Worm (Caenorhabditis elegans) whole organism, L4 larva: ENCODE results near the gene Y53C12A.10.
A peak's percentile ranks its signal among the peaks of the same experiment; 100 is the strongest.

Experiments used
- F26F4.8 ChIP-seq: fragments of 200-800 bp; sonication (Bioruptor generic); conservative IDR thresholded peaks from 2 replicates; pipeline ENCODE4 v1.3.6; 2022; ENCODE audit warnings: missing genetic modification characterization, missing compliant biosample characterization
- R02D3.7 ChIP-seq: fragments of 150-350 bp; sonication (generic microtip); optimal IDR thresholded peaks from 3 replicates; lab custom pipeline; 2014; ENCODE audit warnings: missing biosample characterization, missing genetic modification characterization
- T20F7.1 ChIP-seq: fragments of 200-800 bp; sonication (Bioruptor generic); optimal IDR thresholded peaks from 2 replicates; lab custom pipeline; 2018; ENCODE audit warnings: mild to moderate bottlenecking, missing genetic modification characterization, missing compliant biosample characterization
- Y75B8A.6 ChIP-seq: fragments of 200-800 bp; sonication (Bioruptor generic); IDR thresholded peaks from 2 replicates; pipeline ENCODE4 v1.3.6; 2022; ENCODE audit warnings: missing genetic modification reagents, missing genetic modification characterization, missing compliant biosample characterization
- ZK546.5 ChIP-seq, 2 experiments: sonication (generic microtip); optimal IDR thresholded peaks; 2 replicates each; lab custom pipeline; 2017; ENCODE audit warnings: missing biosample characterization in 2 of 2, missing genetic modification characterization in 2 of 2
- aha-1 ChIP-seq: fragments of 150-350 bp; peaks from one replicate; lab custom pipeline; 2014; ENCODE audit warnings: missing biosample characterization, missing genetic modification characterization
- attf-4 ChIP-seq: sonication (generic microtip); optimal IDR thresholded peaks from 3 replicates; lab custom pipeline; 2017; ENCODE audit warnings: missing biosample characterization, missing genetic modification characterization
- ceh-20 ChIP-seq: fragments of 200-800 bp; sonication (Bioruptor generic); IDR thresholded peaks from 2 replicates; pipeline ENCODE4 v1.3.6; 2022; ENCODE audit warnings: missing genetic modification reagents, missing genetic modification characterization, missing compliant biosample characterization
- ceh-28 ChIP-seq: fragments of 150-350 bp; optimal IDR thresholded peaks from 2 replicates; lab custom pipeline; 2014; ENCODE audit warnings: missing biosample characterization, missing genetic modification reagents, missing genetic modification characterization
- ceh-44 ChIP-seq: fragments of 200-800 bp; sonication (Bioruptor generic); IDR thresholded peaks from 2 replicates; pipeline ENCODE4 v1.3.6; 2022; ENCODE audit warnings: missing genetic modification reagents, missing genetic modification characterization, missing compliant biosample characterization
- ceh-62 ChIP-seq: sonication (generic microtip); optimal IDR thresholded peaks from 2 replicates; lab custom pipeline; 2017; ENCODE audit warnings: missing biosample characterization, missing genetic modification characterization
- cey-2 ChIP-seq: sonication (generic microtip); optimal IDR thresholded peaks from 3 replicates; lab custom pipeline; 2017; ENCODE audit warnings: missing genetic modification characterization, mild to moderate bottlenecking, missing compliant biosample characterization, antibody characterized with exemption, borderline replicate concordance; ENCODE audit not compliant: insufficient read depth
- ctbp-1 ChIP-seq: fragments of 200-800 bp; sonication (Bioruptor generic); IDR thresholded peaks from 2 replicates; pipeline ENCODE4 v1.3.6; 2022; ENCODE audit warnings: missing genetic modification reagents, missing genetic modification characterization, missing compliant biosample characterization
- daf-16 ChIP-seq, 3 experiments: sonication (generic microtip); optimal IDR thresholded peaks; 2 replicates each; lab custom pipeline; 2016 to 2017; ENCODE audit warnings: missing genetic modification characterization in 3 of 3, missing genetic modification reagents in 3 of 3, mild to moderate bottlenecking in 2 of 3, missing compliant biosample characterization in 2 of 3, missing biosample characterization in 1 of 3, moderate library complexity in 1 of 3
- daf-8 ChIP-seq: fragments of 200-800 bp; sonication (Bioruptor generic); IDR thresholded peaks from 2 replicates; pipeline ENCODE4 v1.3.6; 2022; ENCODE audit warnings: missing genetic modification characterization, missing compliant biosample characterization
- dmd-8 ChIP-seq: fragments of 200-800 bp; sonication (Bioruptor generic); IDR thresholded peaks from 2 replicates; pipeline ENCODE4 v1.3.6; 2022; ENCODE audit warnings: missing genetic modification characterization, missing compliant biosample characterization
- fos-1 ChIP-seq: fragments of 150-350 bp; optimal IDR thresholded peaks from 2 replicates; lab custom pipeline; 2014; ENCODE audit warnings: missing biosample characterization, missing genetic modification characterization
- gei-8 ChIP-seq: fragments of 200-800 bp; sonication (Bioruptor generic); optimal IDR thresholded peaks from 2 replicates; lab custom pipeline; 2018; ENCODE audit warnings: mild to moderate bottlenecking, missing genetic modification characterization, missing compliant biosample characterization
- hif-1 ChIP-seq, 2 experiments: sonication (generic microtip); optimal IDR thresholded peaks; 2 replicates each; lab custom pipeline; 2016 to 2017; ENCODE audit warnings: missing compliant biosample characterization in 2 of 2, missing genetic modification characterization in 2 of 2, missing genetic modification reagents in 2 of 2, missing genotype in 2 of 2, mild to moderate bottlenecking in 1 of 2
- hmg-1.1 ChIP-seq: fragments of 200-800 bp; sonication (Bioruptor generic); IDR thresholded peaks from 2 replicates; pipeline ENCODE4 v1.3.6; 2022; ENCODE audit warnings: missing genetic modification reagents, missing genetic modification characterization, missing compliant biosample characterization
- jun-1 ChIP-seq: fragments of 150-350 bp; optimal IDR thresholded peaks from 2 replicates; lab custom pipeline; 2014; ENCODE audit warnings: missing biosample characterization, missing genetic modification reagents, missing genetic modification characterization
- lim-7 ChIP-seq: fragments of 200-800 bp; sonication (Bioruptor generic); IDR thresholded peaks from 2 replicates; pipeline ENCODE4 v1.3.6; 2022; ENCODE audit warnings: missing genetic modification characterization, missing compliant biosample characterization
- lin-1 ChIP-seq: fragments of 200-800 bp; sonication (Bioruptor generic); IDR thresholded peaks from 2 replicates; pipeline ENCODE4 v1.3.6; 2022; ENCODE audit warnings: missing genetic modification reagents, missing genetic modification characterization, missing compliant biosample characterization
- lin-15B ChIP-seq: fragments of 150-350 bp; sonication (generic microtip); optimal IDR thresholded peaks from 3 replicates; lab custom pipeline; 2014; ENCODE audit warnings: missing biosample characterization, missing genetic modification characterization
- lin-38 ChIP-seq: fragments of 200-800 bp; sonication (Bioruptor generic); IDR thresholded peaks from 2 replicates; pipeline ENCODE4 v1.3.6; 2022; ENCODE audit warnings: missing genetic modification reagents, missing genetic modification characterization, missing compliant biosample characterization
- lir-3 ChIP-seq: sonication (generic microtip); optimal IDR thresholded peaks from 2 replicates; lab custom pipeline; 2016; ENCODE audit warnings: mild to moderate bottlenecking, missing genetic modification characterization, missing compliant biosample characterization
- lsy-2 ChIP-seq, 2 experiments: fragments of 150-350 bp in 1 of 2; sonication (generic microtip) in 1 of 2; optimal IDR thresholded peaks; 2 replicates each; lab custom pipeline; 2014 to 2017; ENCODE audit warnings: missing biosample characterization in 2 of 2, missing genetic modification characterization in 2 of 2
- madf-9 ChIP-seq: fragments of 200-800 bp; sonication (Bioruptor generic); conservative IDR thresholded peaks from 2 replicates; pipeline ENCODE4 v1.3.6; 2022; ENCODE audit warnings: missing genetic modification reagents, missing genetic modification characterization, missing compliant biosample characterization
- mdl-1 ChIP-seq, 2 experiments: fragments of 150-350 bp in 1 of 2; sonication (generic microtip) in 1 of 2; optimal IDR thresholded peaks; 2 replicates each; lab custom pipeline; 2014 to 2017; ENCODE audit warnings: missing biosample characterization in 2 of 2, missing genetic modification characterization in 2 of 2
- mes-2 ChIP-seq: sonication (generic microtip); optimal IDR thresholded peaks from 2 replicates; lab custom pipeline; 2016; ENCODE audit warnings: missing genotype, mild to moderate bottlenecking, missing genetic modification characterization, missing compliant biosample characterization; ENCODE audit not compliant: poor library complexity, severe bottlenecking
- nhr-10 ChIP-seq: fragments of 150-350 bp; optimal IDR thresholded peaks from 2 replicates; lab custom pipeline; 2014; ENCODE audit warnings: missing biosample characterization, missing genetic modification characterization
- nhr-102 ChIP-seq: sonication (generic microtip); optimal IDR thresholded peaks from 2 replicates; lab custom pipeline; 2016; ENCODE audit warnings: mild to moderate bottlenecking, missing genetic modification characterization, moderate library complexity, missing compliant biosample characterization
- nhr-11 ChIP-seq: fragments of 150-350 bp; optimal IDR thresholded peaks from 2 replicates; lab custom pipeline; 2014; ENCODE audit warnings: missing biosample characterization, missing genetic modification characterization
- nhr-25 ChIP-seq: sonication (generic microtip); optimal IDR thresholded peaks from 2 replicates; lab custom pipeline; 2017; ENCODE audit warnings: missing genetic modification characterization, mild to moderate bottlenecking, missing compliant biosample characterization, antibody characterized with exemption, moderate library complexity, borderline replicate concordance; ENCODE audit not compliant: insufficient read depth
- nhr-28 ChIP-seq: fragments of 150-350 bp; optimal IDR thresholded peaks from 2 replicates; lab custom pipeline; 2014; ENCODE audit warnings: missing biosample characterization, missing genetic modification characterization
- nhr-41 ChIP-seq: fragments of 200-800 bp; sonication (Bioruptor generic); IDR thresholded peaks from 2 replicates; pipeline ENCODE4 v1.3.6; 2022; ENCODE audit warnings: missing genetic modification reagents, missing genetic modification characterization, missing compliant biosample characterization
- nhr-42 ChIP-seq: fragments of 200-800 bp; sonication (Bioruptor generic); IDR thresholded peaks from 2 replicates; pipeline ENCODE4 v1.3.6; 2022; ENCODE audit warnings: missing genetic modification characterization, missing compliant biosample characterization
- nhr-6 ChIP-seq: fragments of 150-350 bp; optimal IDR thresholded peaks from 2 replicates; lab custom pipeline; 2014; ENCODE audit warnings: missing biosample characterization, missing genetic modification characterization
- nhr-77 ChIP-seq: fragments of 150-350 bp; optimal IDR thresholded peaks from 2 replicates; lab custom pipeline; 2014; ENCODE audit warnings: missing biosample characterization, missing genetic modification characterization
- rbr-2 ChIP-seq: sonication (generic microtip); optimal IDR thresholded peaks from 2 replicates; lab custom pipeline; 2016; ENCODE audit warnings: missing genotype, missing genetic modification characterization, missing compliant biosample characterization
- sdz-12 ChIP-seq: fragments of 200-800 bp; sonication (Bioruptor generic); optimal IDR thresholded peaks from 2 replicates; lab custom pipeline; 2018; ENCODE audit warnings: mild to moderate bottlenecking, missing genetic modification characterization, missing compliant biosample characterization
- set-16 ChIP-seq: fragments of 200-800 bp; sonication (Bioruptor generic); IDR thresholded peaks from 2 replicates; pipeline ENCODE4 v1.3.6; 2022; ENCODE audit warnings: missing genetic modification reagents, missing genetic modification characterization, missing compliant biosample characterization
- snpc-1.2 ChIP-seq: fragments of 200-800 bp; sonication (Bioruptor generic); IDR thresholded peaks from 2 replicates; pipeline ENCODE4 v1.3.6; 2022; ENCODE audit warnings: missing genetic modification reagents, missing genetic modification characterization, missing compliant biosample characterization
- spr-3 ChIP-seq: fragments of 200-800 bp; sonication (Bioruptor generic); optimal IDR thresholded peaks from 2 replicates; lab custom pipeline; 2018; ENCODE audit warnings: mild to moderate bottlenecking, missing genetic modification characterization, missing compliant biosample characterization
- tra-1 ChIP-seq: fragments of 200-800 bp; sonication (Bioruptor generic); IDR thresholded peaks from 2 replicates; pipeline ENCODE4 v1.3.6; 2022; ENCODE audit warnings: missing genetic modification reagents, missing genetic modification characterization, missing compliant biosample characterization
- vab-7 ChIP-seq: fragments of 200-800 bp; sonication (Bioruptor generic); IDR thresholded peaks from 2 replicates; pipeline ENCODE4 v1.3.6; 2022; ENCODE audit warnings: missing genetic modification reagents, missing genetic modification characterization, missing compliant biosample characterization
- zip-2 ChIP-seq: fragments of 150-350 bp; optimal IDR thresholded peaks from 2 replicates; lab custom pipeline; 2014; ENCODE audit warnings: missing biosample characterization, missing genetic modification characterization
- ztf-11 ChIP-seq: fragments of 150-350 bp; optimal IDR thresholded peaks from 2 replicates; lab custom pipeline; 2014; ENCODE audit warnings: missing biosample characterization, missing genetic modification characterization

Gene Y53C12A.10

ce11 chrII:9668959-9669358 lies 35.7 kb downstream of the Y53C12A.10 start, which contains the start of gene taf-8 (continued):
- TF ChIP-seq ceh-62 (no peak), cey-2 (tag; lab: Kevin White, UChicago) (no peak), ceh-20 (GFP tag; lab: Robert Waterston, UW) (no peak), nhr-6 (tag; lab: Kevin White, UChicago) (no peak), madf-9 (GFP tag; lab: Robert Waterston, UW) (no peak), tra-1 (GFP tag; lab: Robert Waterston, UW) (no peak), nhr-77 (tag; lab: Kevin White, UChicago) (no peak), ztf-11 (tag; lab: Kevin White, UChicago) (no peak), nhr-25 (tag; lab: Kevin White, UChicago) (no peak), mdl-1 (tag; optimal IDR thresholded peaks at IDR 0.05; lab: Kevin White, UChicago) (no peak), dmd-8 (GFP tag; lab: Robert Waterston, UW) (no peak), lin-15B (no peak), zip-2 (tag; lab: Kevin White, UChicago) (no peak), fos-1 (tag; lab: Kevin White, UChicago) (no peak), aha-1 (peak; percentile 78), mes-2 (tag; lab: Kevin White, UChicago) (peak; percentile 60), R02D3.7 (peak; percentile 68), set-16 (GFP tag; lab: Robert Waterston, UW) (no peak), snpc-1.2 (GFP tag; lab: Robert Waterston, UW) (no peak), nhr-41 (no peak), ceh-44 (no peak), nhr-28 (tag; lab: Kevin White, UChicago) (peak; percentile 9), daf-16 (GFP tag; optimal IDR thresholded peaks at IDR 0.05; lab: Kevin White, UChicago) (no peak), daf-16 (tag; optimal IDR thresholded peaks at IDR 0.05; lab: Kevin White, UChicago) (peak; percentile 42), ceh-28 (tag; lab: Kevin White, UChicago) (no peak), ZK546.5 (tag; optimal IDR thresholded peaks at IDR 0.05; lab: Kevin White, UChicago) (no peak), lir-3 (tag; lab: Kevin White, UChicago) (no peak), nhr-11 (peak; percentile 21), daf-8 (GFP tag; lab: Robert Waterston, UW) (no peak), Y75B8A.6 (GFP tag; lab: Robert Waterston, UW) (no peak), lim-7 (GFP tag; lab: Robert Waterston, UW) (no peak), lin-38 (GFP tag; lab: Robert Waterston, UW) (no peak), nhr-42 (GFP tag; lab: Robert Waterston, UW) (no peak), vab-7 (GFP tag; lab: Robert Waterston, UW) (no peak), nhr-102 (no peak)

- no peak for TF ChIP-seq lir-3 (tag; lab: Kevin White, UChicago)
- TF ChIP-seq T20F7.1 (GFP tag; lab: Kevin White, UChicago) = peak; percentile 46
- no peak for TF ChIP-seq rbr-2 (tag; lab: Kevin White, UChicago)
- TF ChIP-seq daf-16 (GFP tag; optimal IDR thresholded peaks at IDR 0.05; lab: Kevin White, UChicago) = no peak
- TF ChIP-seq daf-16 (tag; optimal IDR thresholded peaks at IDR 0.05; lab: Kevin White, UChicago) = peak; percentile 42
Measured at ce11 chrII:9667382-9667781, 37.3 kb downstream of the Y53C12A.10 start, which contains the start of gene ZK1320.11. Gene ZK1320.11, plus strand, starts transcription at chrII:9667624.

- no peak for TF ChIP-seq hif-1 (tag; optimal IDR thresholded peaks at IDR 0.05; lab: Kevin White, UChicago)
- TF ChIP-seq lsy-2 (tag; optimal IDR thresholded peaks at IDR 0.05; lab: Kevin White, UChicago) = no peak
- TF ChIP-seq T20F7.1 (GFP tag; lab: Kevin White, UChicago) = no peak
- TF ChIP-seq lin-1 (GFP tag; lab: Robert Waterston, UW) = no peak
- TF ChIP-seq spr-3 (GFP tag; lab: Kevin White, UChicago) = no peak
- TF ChIP-seq gei-8 (GFP tag; lab: Kevin White, UChicago) = no peak
- no peak for TF ChIP-seq sdz-12 (GFP tag; lab: Kevin White, UChicago)
- no peak for TF ChIP-seq jun-1 (tag; lab: Kevin White, UChicago)
- no peak for TF ChIP-seq vab-7 (GFP tag; lab: Robert Waterston, UW)
- TF ChIP-seq attf-4 (tag; lab: Kevin White, UChicago) = no peak
- no peak for TF ChIP-seq hmg-1.1 (GFP tag; lab: Robert Waterston, UW)
- TF ChIP-seq cey-2 (tag; lab: Kevin White, UChicago) = no peak
- TF ChIP-seq ctbp-1 (GFP tag; lab: Robert Waterston, UW) = no peak
- TF ChIP-seq F26F4.8 (GFP tag; lab: Robert Waterston, UW) = no peak
- TF ChIP-seq nhr-10 (tag; lab: Kevin White, UChicago) = no peak
- TF ChIP-seq, all 104 proteins: peak for 0
Measured at ce11 chrII:9665577-9665976, 39.1 kb downstream of the Y53C12A.10 start, which contains the start of gene ZK1320.5. Gene ZK1320.5, minus strand, starts transcription at chrII:9665677.
